Fruit fly (Drosophila melanogaster) whole organism, pupa: ENCODE results near the gene CG32537.

ENCODE experiments used
- CG10348 ChIP-seq: fragments of 200-800 bp; sonication (Bioruptor generic); IDR thresholded peaks from 2 replicates; pipeline ENCODE4 v1.3.6; 2022; ENCODE audit warnings: missing biosample characterization, missing genetic modification characterization
- CG12605 ChIP-seq: fragments of 200-800 bp; sonication (Bioruptor generic); IDR thresholded peaks from 2 replicates; pipeline ENCODE4 v1.3.6; 2022; ENCODE audit warnings: missing biosample characterization, missing genetic modification characterization
- CG13204 ChIP-seq: fragments of 200-800 bp; sonication (Bioruptor generic); optimal IDR thresholded peaks from 2 replicates; lab custom pipeline; 2018; ENCODE audit warnings: missing biosample characterization, mild to moderate bottlenecking, missing genetic modification characterization, moderate library complexity
- CG14655 ChIP-seq: fragments of 200-800 bp; sonication (Bioruptor generic); optimal IDR thresholded peaks from 3 replicates; lab custom pipeline; 2017; ENCODE audit warnings: mild to moderate bottlenecking, missing biosample characterization, missing genetic modification reagents, missing genetic modification characterization
- CG15710 ChIP-seq: fragments of 200-800 bp; sonication (Bioruptor generic); optimal IDR thresholded peaks from 2 replicates; lab custom pipeline; 2018; ENCODE audit warnings: missing biosample characterization, mild to moderate bottlenecking, missing genetic modification characterization, moderate library complexity
- CG17806 ChIP-seq: fragments of 200-800 bp; sonication (Bioruptor generic); optimal IDR thresholded peaks from 2 replicates; lab custom pipeline; 2018; ENCODE audit warnings: missing biosample characterization, mild to moderate bottlenecking, missing genetic modification characterization, moderate library complexity
- CG32121 ChIP-seq: fragments of 200-800 bp; sonication (Bioruptor generic); IDR thresholded peaks from 2 replicates; pipeline ENCODE4 v1.3.6; 2022; ENCODE audit warnings: missing biosample characterization, missing genetic modification characterization
- CG34367 ChIP-seq: fragments of 200-800 bp; sonication (Bioruptor generic); optimal IDR thresholded peaks from 2 replicates; lab custom pipeline; 2018; ENCODE audit warnings: missing biosample characterization, mild to moderate bottlenecking, missing genetic modification characterization
- CG4496 ChIP-seq: fragments of 200-800 bp; sonication (Bioruptor generic); IDR thresholded peaks from 3 replicates; pipeline ENCODE4 v1.3.6; 2022; ENCODE audit warnings: missing biosample characterization, missing genetic modification characterization
- CG8159 ChIP-seq: fragments of 200-800 bp; sonication (Bioruptor generic); optimal IDR thresholded peaks from 3 replicates; lab custom pipeline; 2018; ENCODE audit warnings: missing biosample characterization, mild to moderate bottlenecking, missing genetic modification characterization, moderate library complexity
- CG8301 ChIP-seq: fragments of 200-800 bp; sonication (Bioruptor generic); optimal IDR thresholded peaks from 2 replicates; lab custom pipeline; 2018; ENCODE audit warnings: missing biosample characterization, mild to moderate bottlenecking, missing genetic modification characterization
- CG9948 ChIP-seq: fragments of 200-800 bp; sonication (Bioruptor generic); optimal IDR thresholded peaks from 2 replicates; lab custom pipeline; 2018; ENCODE audit warnings: missing biosample characterization, mild to moderate bottlenecking, missing genetic modification characterization, moderate library complexity
- D1 ChIP-seq: fragments of 200-800 bp; sonication (Bioruptor generic); optimal IDR thresholded peaks from 2 replicates; lab custom pipeline; 2018; ENCODE audit warnings: missing biosample characterization, mild to moderate bottlenecking, missing genetic modification characterization, moderate library complexity
- EcR ChIP-seq: fragments of 200-800 bp; sonication (Bioruptor generic); optimal IDR thresholded peaks from 3 replicates; lab custom pipeline; 2019; ENCODE audit warnings: missing biosample characterization, missing genetic modification characterization, mild to moderate bottlenecking, moderate library complexity, missing genetic modification reagents
- Ets98B ChIP-seq: fragments of 200-800 bp; sonication (Bioruptor generic); IDR thresholded peaks from 2 replicates; pipeline ENCODE4 v1.3.6; 2022; ENCODE audit warnings: missing biosample characterization, missing genetic modification characterization
- Pif1A ChIP-seq: fragments of 200-800 bp; sonication (Bioruptor generic); optimal IDR thresholded peaks from 3 replicates; lab custom pipeline; 2016; ENCODE audit warnings: missing biosample characterization, missing genetic modification characterization
- Pif1B ChIP-seq: fragments of 200-800 bp; sonication (Bioruptor generic); optimal IDR thresholded peaks from 3 replicates; lab custom pipeline; 2016; ENCODE audit warnings: missing biosample characterization, missing genetic modification characterization
- Snoo ChIP-seq: fragments of 200-800 bp; sonication (Bioruptor generic); optimal IDR thresholded peaks from 3 replicates; lab custom pipeline; 2017; ENCODE audit warnings: missing biosample characterization, mild to moderate bottlenecking, missing genetic modification characterization, inconsistent platforms
- fd96Ca ChIP-seq: fragments of 200-800 bp; sonication (Bioruptor generic); IDR thresholded peaks from 3 replicates; pipeline ENCODE4 v1.3.6; 2022; ENCODE audit warnings: missing biosample characterization, missing genetic modification characterization
- gl ChIP-seq: fragments of 200-800 bp; sonication (Bioruptor generic); optimal IDR thresholded peaks from 2 replicates; lab custom pipeline; 2018; ENCODE audit warnings: missing biosample characterization, mild to moderate bottlenecking, missing genetic modification characterization
- rn ChIP-seq: fragments of 200-800 bp; sonication (Bioruptor generic); IDR thresholded peaks from 2 replicates; pipeline ENCODE4 v1.3.6; 2022; ENCODE audit warnings: missing biosample characterization, missing genetic modification characterization

CG32537 gene

DNA sequence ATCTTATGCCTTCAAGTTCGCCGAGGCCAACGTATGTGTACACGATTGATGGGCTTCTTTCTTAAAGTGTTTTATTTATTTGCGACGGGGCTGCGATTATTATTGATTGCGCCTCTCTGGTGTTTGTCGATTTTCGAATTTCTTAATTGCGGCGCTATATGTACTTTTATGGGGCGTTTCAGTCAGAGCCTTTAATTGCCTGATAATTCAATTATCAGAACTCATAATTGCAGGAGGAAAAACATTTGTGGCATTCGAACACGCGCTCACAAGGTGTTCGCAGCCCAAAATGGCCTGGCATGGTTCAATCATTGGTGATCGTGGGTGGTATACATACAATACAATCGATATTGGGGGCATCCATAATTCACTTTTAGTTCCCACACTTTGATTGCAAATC is 9.9 kb upstream of the CG32537 start:
- no peak for TF ChIP-seq CG14655
- no peak for TF ChIP-seq CG12605 (GFP tag; lab: Robert Waterston, UW)
- TF ChIP-seq CG32121 (GFP tag; lab: Robert Waterston, UW) = no peak
- TF ChIP-seq gl (tag; lab: Kevin White, UChicago) = no peak
- no peak for TF ChIP-seq D1 (tag; lab: Kevin White, UChicago)
- TF ChIP-seq CG8301 = no peak

DNA sequence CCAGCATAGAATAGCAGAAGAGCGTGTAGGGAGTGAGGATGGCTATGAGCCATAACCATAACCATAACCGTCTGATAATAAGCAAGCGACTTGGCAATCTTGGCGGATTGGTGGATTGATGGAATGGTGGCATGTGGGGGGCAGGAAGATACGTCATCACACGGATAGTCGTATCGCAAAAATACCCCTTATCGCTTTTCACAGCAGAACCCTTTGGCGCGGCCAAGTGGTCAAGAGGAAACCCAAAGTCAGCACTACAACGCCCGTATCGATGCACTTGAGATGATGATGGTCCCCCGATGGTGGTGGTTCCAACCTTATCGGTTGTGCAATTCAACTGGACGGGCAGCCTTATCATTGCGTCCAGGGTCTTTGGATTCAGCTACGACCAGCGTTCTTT is 9.1 kb upstream of the CG32537 start:
- TF ChIP-seq rn = no peak
- peak; percentile 35 for TF ChIP-seq EcR (GFP tag; lab: Kevin White, UChicago)

dm6 chrX:19281271-19281670 is 4.9 kb upstream of the CG32537 start:
- TF ChIP-seq CG34367 (tag; lab: Kevin White, UChicago) = peak; percentile 15
- TF ChIP-seq Snoo (tag; lab: Kevin White, UChicago) = peak; percentile 11
- TF ChIP-seq CG15710 (tag; lab: Kevin White, UChicago) = peak; percentile 23
- TF ChIP-seq EcR (GFP tag; lab: Kevin White, UChicago) = no peak
- no peak for TF ChIP-seq Pif1A (GFP tag; lab: Kevin White, UChicago)
- TF ChIP-seq CG8159 = peak; percentile 27
- peak; percentile 28; the same call in 1 of the 2 replicates for TF ChIP-seq Ets98B
- peak; percentile 35 for TF ChIP-seq CG17806 (tag; lab: Kevin White, UChicago)
- no peak for TF ChIP-seq CG12605 (GFP tag; lab: Robert Waterston, UW)
- no peak for TF ChIP-seq gl (tag; lab: Kevin White, UChicago)
- TF ChIP-seq CG4496 (GFP tag; lab: Robert Waterston, UW) = peak; percentile 50; the same call in 2 of the 3 replicates
- TF ChIP-seq CG9948 (tag; lab: Kevin White, UChicago) = no peak
- TF ChIP-seq rn = 0 out of 2 replicates have a peak, but pooled peaks have one; percentile 5
- TF ChIP-seq, all 21 proteins: peak for 8

dm6 chrX:19280685-19281084 is 4.3 kb upstream of the CG32537 start:
- no peak for TF ChIP-seq CG12605 (GFP tag; lab: Robert Waterston, UW)
- no peak for TF ChIP-seq Pif1A (GFP tag; lab: Kevin White, UChicago)
- no peak for TF ChIP-seq fd96Ca (GFP tag; lab: Robert Waterston, UW)
- TF ChIP-seq CG13204 (GFP tag; lab: Kevin White, UChicago) = no peak
- no peak for TF ChIP-seq CG8301
- TF ChIP-seq CG10348 = no peak
- no peak for TF ChIP-seq Snoo (tag; lab: Kevin White, UChicago)
- TF ChIP-seq CG9948 (tag; lab: Kevin White, UChicago) = no peak
- TF ChIP-seq CG15710 (tag; lab: Kevin White, UChicago) = no peak
- no peak for TF ChIP-seq gl (tag; lab: Kevin White, UChicago)
- TF ChIP-seq rn = no peak

- TF ChIP-seq Ets98B = no peak
- TF ChIP-seq Pif1B (GFP tag; lab: Kevin White, UChicago) = no peak
- no peak for TF ChIP-seq CG8159
- no peak for TF ChIP-seq EcR (GFP tag; lab: Kevin White, UChicago)
- no peak for TF ChIP-seq D1 (tag; lab: Kevin White, UChicago)
- no peak for TF ChIP-seq CG12605 (GFP tag; lab: Robert Waterston, UW)
- TF ChIP-seq CG10348 = no peak
- no peak for TF ChIP-seq CG14655
- TF ChIP-seq Snoo (tag; lab: Kevin White, UChicago) = no peak
- TF ChIP-seq CG15710 (tag; lab: Kevin White, UChicago) = no peak
- no peak for TF ChIP-seq CG9948 (tag; lab: Kevin White, UChicago)
- no peak for TF ChIP-seq CG13204 (GFP tag; lab: Kevin White, UChicago)
- TF ChIP-seq rn = no peak
Measured at dm6 chrX:19280249-19280648, 3.9 kb upstream of the CG32537 start, which contains the start of gene CG8028. TSS of gene CG8028 (minus strand) at chrX:19280349.

dm6 chrX:19278395-19278794 is 2.1 kb upstream of the CG32537 start:
- TF ChIP-seq CG34367 (tag; lab: Kevin White, UChicago) = no peak
- no peak for TF ChIP-seq CG8159
- no peak for TF ChIP-seq gl (tag; lab: Kevin White, UChicago)
- TF ChIP-seq CG12605 (GFP tag; lab: Robert Waterston, UW) = no peak
- no peak for TF ChIP-seq CG4496 (GFP tag; lab: Robert Waterston, UW)
- TF ChIP-seq Pif1B (GFP tag; lab: Kevin White, UChicago) = no peak

DNA sequence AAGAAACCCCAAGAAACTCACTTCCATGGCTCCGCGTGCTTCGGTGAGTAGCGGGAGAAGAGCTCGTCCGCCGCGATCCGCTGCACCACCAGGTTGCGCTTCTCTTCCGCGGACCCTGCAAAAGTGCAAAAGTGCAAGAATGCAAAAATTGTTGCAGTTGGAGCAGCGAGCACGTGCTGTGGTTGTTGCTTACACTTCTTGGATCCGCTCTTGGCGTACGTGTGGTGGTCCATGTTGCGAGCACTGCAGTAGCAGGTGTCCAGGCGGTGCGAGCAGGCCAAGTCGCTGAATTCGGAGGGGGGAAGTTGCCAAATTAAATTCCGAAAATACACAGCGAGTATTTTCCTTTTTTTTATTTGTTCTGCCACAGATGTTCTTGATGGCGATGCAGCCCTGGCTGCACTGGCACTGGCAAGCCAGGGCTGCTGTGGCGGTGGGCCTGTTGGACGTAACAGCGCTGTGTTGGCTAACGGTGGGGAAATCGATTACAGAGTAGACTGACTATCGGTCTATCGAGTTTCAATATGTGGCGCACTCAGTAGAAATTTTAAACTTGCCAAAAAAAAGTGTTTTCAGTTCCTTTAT is 7.8 kb downstream of the CG32537 start, which contains the start of gene CG8010:
Gene CG8010 (minus strand): TSS at position 413 of the 585 bp plus-strand sequence.
- peak; percentile 64; the same call in 2 of the 3 replicates for TF ChIP-seq CG4496 (GFP tag; lab: Robert Waterston, UW)
- no peak for TF ChIP-seq CG8159
- no peak for TF ChIP-seq CG14655
- no peak for TF ChIP-seq rn
- no peak for TF ChIP-seq fd96Ca (GFP tag; lab: Robert Waterston, UW)
- TF ChIP-seq Pif1A (GFP tag; lab: Kevin White, UChicago) = no peak
- no peak for TF ChIP-seq CG10348
- peak; percentile 32; the same call in 1 of the 2 replicates for TF ChIP-seq Ets98B
- no peak for TF ChIP-seq CG12605 (GFP tag; lab: Robert Waterston, UW)
- no peak for TF ChIP-seq CG17806 (tag; lab: Kevin White, UChicago)
- TF ChIP-seq CG34367 (tag; lab: Kevin White, UChicago) = no peak
- no peak for TF ChIP-seq CG32121 (GFP tag; lab: Robert Waterston, UW)
